Worm (Caenorhabditis elegans) whole organism, L2 larva: ENCODE data around the gene ZC449.1.

Source experiments
- C34F6.9 ChIP-seq: fragments of 150-350 bp; optimal IDR thresholded peaks from 2 replicates; lab custom pipeline; 2014; ENCODE audit warnings: missing biosample characterization, missing genetic modification characterization
- F13H6.1 ChIP-seq: sonication (generic microtip); optimal IDR thresholded peaks from 2 replicates; lab custom pipeline; 2016; ENCODE audit warnings: missing genetic modification characterization, missing compliant biosample characterization
- R02D3.7 ChIP-seq: fragments of 150-350 bp; optimal IDR thresholded peaks from 2 replicates; lab custom pipeline; 2014; ENCODE audit warnings: missing biosample characterization, missing genetic modification characterization
- Y55F3AM.14 ChIP-seq: fragments of 200-800 bp; sonication (Bioruptor generic); optimal IDR thresholded peaks from 2 replicates; lab custom pipeline; 2018; ENCODE audit warnings: mild to moderate bottlenecking, missing genetic modification characterization, missing compliant biosample characterization
- ZK546.5 ChIP-seq: sonication (generic microtip); optimal IDR thresholded peaks from 2 replicates; lab custom pipeline; 2017; ENCODE audit warnings: missing biosample characterization, missing genetic modification characterization
- alr-1 ChIP-seq: fragments of 150-350 bp; optimal IDR thresholded peaks from 2 replicates; lab custom pipeline; 2014; ENCODE audit warnings: missing biosample characterization, missing genetic modification characterization
- aly-2 ChIP-seq: fragments of 150-350 bp; optimal IDR thresholded peaks from 2 replicates; lab custom pipeline; 2014; ENCODE audit warnings: missing biosample characterization, missing genetic modification characterization
- ama-1 ChIP-seq: fragments of 150-350 bp; optimal IDR thresholded peaks from 2 replicates; lab custom pipeline; 2018; ENCODE audit warnings: inconsistent platforms
- blmp-1 ChIP-seq: sonication (generic microtip); optimal IDR thresholded peaks from 2 replicates; lab custom pipeline; 2017; ENCODE audit warnings: missing genetic modification characterization, mild to moderate bottlenecking, missing compliant biosample characterization, antibody characterized with exemption, moderate library complexity; ENCODE audit not compliant: insufficient read depth
- ceh-82 ChIP-seq: fragments of 150-350 bp; optimal IDR thresholded peaks from 2 replicates; lab custom pipeline; 2014; ENCODE audit warnings: missing biosample characterization, missing genetic modification characterization
- crh-2 ChIP-seq: sonication (generic microtip); optimal IDR thresholded peaks from 2 replicates; lab custom pipeline; 2017; ENCODE audit warnings: missing biosample characterization, missing genetic modification characterization
- dmd-4 ChIP-seq: sonication (generic microtip); optimal IDR thresholded peaks from 2 replicates; lab custom pipeline; 2017; ENCODE audit warnings: missing biosample characterization, missing genetic modification characterization
- egl-27 ChIP-seq: sonication (generic microtip); optimal IDR thresholded peaks from 3 replicates; lab custom pipeline; 2017; ENCODE audit warnings: missing biosample characterization, missing genetic modification reagents, missing genetic modification characterization
- elt-3 ChIP-seq: sonication (generic microtip); optimal IDR thresholded peaks from 2 replicates; lab custom pipeline; 2017; ENCODE audit warnings: missing biosample characterization, missing genetic modification characterization
- fos-1 ChIP-seq: fragments of 150-350 bp; optimal IDR thresholded peaks from 2 replicates; lab custom pipeline; 2014; ENCODE audit warnings: missing biosample characterization, missing genetic modification characterization
- gmeb-1 ChIP-seq: fragments of 150-350 bp; optimal IDR thresholded peaks from 2 replicates; lab custom pipeline; 2014; ENCODE audit warnings: missing biosample characterization, missing genetic modification characterization
- lin-13 ChIP-seq: fragments of 150-350 bp; optimal IDR thresholded peaks from 2 replicates; lab custom pipeline; 2014; ENCODE audit warnings: missing biosample characterization, missing genetic modification reagents, missing genetic modification characterization
- lin-39 ChIP-seq: fragments of 150-350 bp; optimal IDR thresholded peaks from 2 replicates; lab custom pipeline; 2014; ENCODE audit warnings: missing biosample characterization, missing genetic modification reagents, missing genetic modification characterization
- mab-5 ChIP-seq: fragments of 150-350 bp; optimal IDR thresholded peaks from 2 replicates; lab custom pipeline; 2014; ENCODE audit warnings: missing biosample characterization, missing genetic modification characterization
- mbf-1 ChIP-seq: sonication (generic microtip); optimal IDR thresholded peaks from 2 replicates; lab custom pipeline; 2017; ENCODE audit warnings: missing biosample characterization, missing genetic modification characterization
- mdl-1 ChIP-seq, 2 experiments: fragments of 150-350 bp in 1 of 2; sonication (generic microtip) in 1 of 2; optimal IDR thresholded peaks; 2 replicates each; lab custom pipeline; 2017; ENCODE audit warnings: missing biosample characterization in 2 of 2, missing genetic modification characterization in 2 of 2
- nhr-11 ChIP-seq: fragments of 150-350 bp; optimal IDR thresholded peaks from 2 replicates; lab custom pipeline; 2014; ENCODE audit warnings: missing biosample characterization, missing genetic modification characterization
- nhr-129 ChIP-seq: fragments of 150-350 bp; optimal IDR thresholded peaks from 2 replicates; lab custom pipeline; 2014; ENCODE audit warnings: missing biosample characterization, missing genetic modification characterization
- nhr-21 ChIP-seq: fragments of 150-350 bp; optimal IDR thresholded peaks from 2 replicates; lab custom pipeline; 2014; ENCODE audit warnings: missing biosample characterization, missing genetic modification characterization
- nhr-23 ChIP-seq: fragments of 150-350 bp; optimal IDR thresholded peaks from 2 replicates; lab custom pipeline; 2014; ENCODE audit warnings: missing biosample characterization, missing genetic modification reagents, missing genetic modification characterization
- nhr-237 ChIP-seq: fragments of 150-350 bp; optimal IDR thresholded peaks from 2 replicates; lab custom pipeline; 2014; ENCODE audit warnings: missing biosample characterization, missing genetic modification characterization
- nhr-25 ChIP-seq: fragments of 150-350 bp; sonication (generic microtip); optimal IDR thresholded peaks from 3 replicates; lab custom pipeline; 2014; ENCODE audit warnings: missing biosample characterization, missing genetic modification characterization
- nhr-77 ChIP-seq: fragments of 150-350 bp; optimal IDR thresholded peaks from 2 replicates; lab custom pipeline; 2014; ENCODE audit warnings: missing biosample characterization, missing genetic modification characterization
- sem-4 ChIP-seq: fragments of 150-350 bp; optimal IDR thresholded peaks from 2 replicates; lab custom pipeline; 2014; ENCODE audit warnings: missing biosample characterization, missing genetic modification reagents, missing genetic modification characterization
- skn-1 ChIP-seq: sonication (generic microtip); optimal IDR thresholded peaks from 2 replicates; lab custom pipeline; 2017; ENCODE audit warnings: missing biosample characterization, missing genetic modification characterization
- sma-3 ChIP-seq: sonication (generic microtip); optimal IDR thresholded peaks from 2 replicates; lab custom pipeline; 2016; ENCODE audit warnings: missing genetic modification reagents, missing genetic modification characterization, missing compliant biosample characterization
- sma-9 ChIP-seq, 2 experiments: fragments of 150-350 bp in 1 of 2; sonication (generic microtip) in 1 of 2; optimal IDR thresholded peaks; 2 replicates each; lab custom pipeline; 2014 to 2016; ENCODE audit warnings: missing genetic modification characterization in 2 of 2, mild to moderate bottlenecking in 1 of 2, missing biosample characterization in 1 of 2, missing compliant biosample characterization in 1 of 2, missing genetic modification reagents in 1 of 2, moderate library complexity in 1 of 2
- unc-39 ChIP-seq: fragments of 150-350 bp; optimal IDR thresholded peaks from 2 replicates; lab custom pipeline; 2014; ENCODE audit warnings: missing biosample characterization, missing genetic modification characterization
- unc-55 ChIP-seq: fragments of 150-350 bp; sonication (generic microtip); optimal IDR thresholded peaks from 3 replicates; lab custom pipeline; 2014; ENCODE audit warnings: missing biosample characterization, missing genetic modification reagents, missing genetic modification characterization
- unc-62 ChIP-seq: fragments of 150-350 bp; optimal IDR thresholded peaks from 2 replicates; lab custom pipeline; 2014; ENCODE audit warnings: missing biosample characterization, missing genetic modification reagents, missing genetic modification characterization
- ztf-1 ChIP-seq: fragments of 200-800 bp; sonication (Bioruptor generic); conservative IDR thresholded peaks from 2 replicates; pipeline ENCODE4 v1.3.6; 2022; ENCODE audit warnings: missing genetic modification characterization, missing compliant biosample characterization
- ztf-11 ChIP-seq: sonication (generic microtip); optimal IDR thresholded peaks from 2 replicates; lab custom pipeline; 2017; ENCODE audit warnings: missing biosample characterization, missing genetic modification characterization

Gene ZC449.1

DNA sequence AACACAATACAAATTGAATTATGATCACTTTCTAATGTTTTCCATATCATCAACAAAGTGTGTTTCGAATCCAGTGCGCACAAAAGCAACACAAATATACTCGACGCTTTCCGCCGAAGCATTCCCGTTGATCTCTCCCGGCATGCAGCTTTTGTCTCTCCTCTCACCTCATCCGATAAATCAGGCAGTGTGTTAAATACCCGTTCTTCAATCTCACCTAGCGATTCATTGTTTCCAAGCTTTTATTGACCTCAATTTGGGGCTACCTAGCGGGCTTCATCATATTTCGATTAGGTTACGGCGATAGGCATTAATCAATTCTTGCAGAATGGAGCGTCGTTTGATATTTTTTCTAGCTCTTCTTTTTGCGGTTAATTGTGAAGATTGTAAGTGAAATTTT lies at the start of gene ZC449.1:
Gene ZC449.1 (plus strand): TSS at position 121 of the 400 bp plus-strand sequence.
- peak; percentile 32 for TF ChIP-seq nhr-21 (tag; lab: Kevin White, UChicago)
- TF ChIP-seq gmeb-1 (tag; lab: Kevin White, UChicago): no peak

DNA sequence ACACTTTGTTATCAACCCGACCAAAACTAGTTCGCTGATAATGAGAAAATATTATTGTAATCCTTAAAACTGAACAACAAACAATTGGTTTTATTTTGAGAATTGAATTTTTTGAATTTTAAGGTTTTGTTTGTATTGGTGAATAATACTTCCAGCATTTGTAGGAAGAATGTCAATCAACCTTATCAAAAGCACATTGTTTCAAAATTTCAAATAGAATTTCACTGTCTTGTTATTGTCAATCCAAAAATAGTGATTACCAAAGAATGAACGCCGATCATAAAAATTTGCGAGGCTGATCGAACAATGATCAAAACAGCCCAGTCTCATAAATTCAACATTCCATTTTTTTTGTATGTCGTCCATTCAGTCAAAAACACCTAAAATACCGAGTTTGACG lies 49.7 kb upstream of the ZC449.1 start:
- TF ChIP-seq sma-3 (GFP tag; lab: Kevin White, UChicago) (no peak), nhr-21 (tag; lab: Kevin White, UChicago) (no peak), ZK546.5 (tag; lab: Kevin White, UChicago) (no peak), aly-2 (tag; lab: Kevin White, UChicago) (no peak), Y55F3AM.14 (GFP tag; lab: Kevin White, UChicago) (no peak), dmd-4 (no peak), crh-2 (no peak), ama-1 (no peak), skn-1 (tag; lab: Kevin White, UChicago) (no peak), ztf-11 (no peak), mab-5 (tag; lab: Kevin White, UChicago) (no peak), nhr-77 (tag; lab: Kevin White, UChicago) (no peak), lin-39 (tag; lab: Kevin White, UChicago) (no peak)

- no peak for TF ChIP-seq ZK546.5 (tag; lab: Kevin White, UChicago)
- TF ChIP-seq sem-4 (tag; lab: Kevin White, UChicago): no peak
- no peak for TF ChIP-seq ztf-1 (GFP tag; lab: Robert Waterston, UW)
- no peak for TF ChIP-seq unc-39 (tag; lab: Kevin White, UChicago)
- TF ChIP-seq fos-1 (tag; lab: Kevin White, UChicago): no peak
- no peak for TF ChIP-seq unc-62 (GFP tag; lab: Kevin White, UChicago)
- no peak for TF ChIP-seq gmeb-1 (tag; lab: Kevin White, UChicago)
- TF ChIP-seq F13H6.1 (tag; lab: Kevin White, UChicago): no peak
These were observed 47.7 kb upstream of the ZC449.1 start, which contains the start of gene lfi-1 for ce11 chrX:4976530-4976929. TSS of gene lfi-1 (plus strand) at chrX:4976830.

DNA sequence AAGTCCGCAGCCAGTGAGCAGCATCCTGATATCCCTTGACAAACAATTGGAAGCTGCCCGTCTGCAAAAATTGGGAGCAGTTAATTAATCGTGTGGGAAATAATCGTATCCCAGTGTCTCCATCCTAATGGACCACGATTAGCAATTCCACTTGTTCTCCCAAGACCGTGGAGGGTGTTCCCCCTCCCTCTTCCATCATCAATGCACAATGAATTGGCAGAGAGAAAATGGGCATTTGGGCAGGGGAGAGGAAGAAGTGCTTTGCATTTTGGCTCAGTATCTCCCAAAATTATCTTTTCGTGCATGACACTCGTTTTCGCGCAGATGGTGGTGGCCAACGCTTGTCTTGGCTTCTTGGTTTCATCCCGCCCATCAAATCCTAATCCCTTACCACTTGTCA lies 46.1 kb upstream of the ZC449.1 start:
- TF ChIP-seq nhr-25 (tag; lab: Kevin White, UChicago) (no peak), mbf-1 (no peak), lin-39 (tag; lab: Kevin White, UChicago) (no peak), C34F6.9 (tag; lab: Kevin White, UChicago) (no peak), dmd-4 (no peak), ama-1 (no peak), nhr-77 (tag; lab: Kevin White, UChicago) (no peak), mab-5 (tag; lab: Kevin White, UChicago) (no peak), ztf-1 (GFP tag; lab: Robert Waterston, UW) (no peak), blmp-1 (tag; lab: Kevin White, UChicago) (no peak)

ce11 chrX:4979060-4979459 lies 45.2 kb upstream of the ZC449.1 start:
- peak; percentile 74 for TF ChIP-seq fos-1 (tag; lab: Kevin White, UChicago)
- TF ChIP-seq egl-27: no peak

- no peak for TF ChIP-seq crh-2
- TF ChIP-seq lin-13 (GFP tag; lab: Kevin White, UChicago): no peak
- TF ChIP-seq sma-9 (GFP tag; optimal IDR thresholded peaks at IDR 0.05; lab: Kevin White, UChicago): no peak
- TF ChIP-seq sma-9 (tag; optimal IDR thresholded peaks at IDR 0.05; lab: Kevin White, UChicago): no peak
- no peak for TF ChIP-seq aly-2 (tag; lab: Kevin White, UChicago)
- peak; percentile 23 for TF ChIP-seq unc-55 (GFP tag; lab: Kevin White, UChicago)
- TF ChIP-seq unc-39 (tag; lab: Kevin White, UChicago): no peak
- TF ChIP-seq ceh-82 (tag; lab: Kevin White, UChicago): no peak
- no peak for TF ChIP-seq nhr-23 (tag; lab: Kevin White, UChicago)
- TF ChIP-seq nhr-237 (tag; lab: Kevin White, UChicago): no peak
- TF ChIP-seq ztf-11: no peak
- no peak for TF ChIP-seq nhr-21 (tag; lab: Kevin White, UChicago)
- no peak for TF ChIP-seq ZK546.5 (tag; lab: Kevin White, UChicago)
- TF ChIP-seq C34F6.9 (tag; lab: Kevin White, UChicago): no peak
- no peak for TF ChIP-seq alr-1 (tag; lab: Kevin White, UChicago)
- no peak for TF ChIP-seq nhr-77 (tag; lab: Kevin White, UChicago)
- no peak for TF ChIP-seq blmp-1 (tag; lab: Kevin White, UChicago)
- TF ChIP-seq nhr-11 (tag; lab: Kevin White, UChicago): no peak
- no peak for TF ChIP-seq unc-62 (GFP tag; lab: Kevin White, UChicago)
- TF ChIP-seq mdl-1 (tag; optimal IDR thresholded peaks at IDR 0.05; lab: Kevin White, UChicago): peak in 1 of 2 experiments; percentile 8
- TF ChIP-seq mbf-1: no peak
- peak; percentile 14 for TF ChIP-seq nhr-129 (tag; lab: Kevin White, UChicago)
- no peak for TF ChIP-seq R02D3.7
- TF ChIP-seq elt-3 (tag; lab: Kevin White, UChicago): no peak
These were observed 43.2 kb upstream of the ZC449.1 start for ce11 chrX:4981059-4981458.
